Fruit fly (Drosophila melanogaster) whole organism, embryonic: Measurements from ENCODE around the gene CG10581.

ENCODE experiments used
- Atf3 ChIP-seq: fragments of 200-800 bp; sonication (Bioruptor generic); optimal IDR thresholded peaks from 3 replicates; lab custom pipeline; 2016; ENCODE audit warnings: missing biosample characterization, missing genetic modification characterization
- Atf6 ChIP-seq: fragments of 200-800 bp; sonication (Bioruptor generic); IDR thresholded peaks from 2 replicates; pipeline ENCODE4 v1.3.6; 2022; ENCODE audit warnings: missing biosample characterization, missing genetic modification characterization
- CG13424 ChIP-seq: fragments of 200-800 bp; sonication (Bioruptor generic); optimal IDR thresholded peaks from 2 replicates; lab custom pipeline; 2019; ENCODE audit warnings: missing biosample characterization, mild to moderate bottlenecking, missing genetic modification characterization, moderate library complexity
- CG13894 ChIP-seq: fragments of 200-800 bp; sonication (Bioruptor generic); optimal IDR thresholded peaks from 3 replicates; lab custom pipeline; 2018; ENCODE audit warnings: missing biosample characterization, mild to moderate bottlenecking, missing genetic modification characterization, moderate library complexity
- CG14441 ChIP-seq: fragments of 200-800 bp; sonication (Bioruptor generic); IDR thresholded peaks from 2 replicates; pipeline ENCODE4 v1.3.6; 2022; ENCODE audit warnings: missing biosample characterization, missing genetic modification characterization
- CG1647 ChIP-seq: fragments of 200-800 bp; sonication (Bioruptor generic); optimal IDR thresholded peaks from 3 replicates; lab custom pipeline; 2016; ENCODE audit warnings: missing biosample characterization, missing genetic modification characterization
- CG2120 ChIP-seq: fragments of 200-800 bp; sonication (Bioruptor generic); optimal IDR thresholded peaks from 3 replicates; lab custom pipeline; 2016; ENCODE audit warnings: missing biosample characterization, missing genetic modification characterization
- CG4360 ChIP-seq: fragments of 200-800 bp; sonication (Bioruptor generic); IDR thresholded peaks from 2 replicates; pipeline ENCODE4 v1.3.6; 2022; ENCODE audit warnings: missing biosample characterization, missing genetic modification characterization
- CG4820 ChIP-seq: fragments of 200-800 bp; sonication (Bioruptor generic); optimal IDR thresholded peaks from 3 replicates; lab custom pipeline; 2016; ENCODE audit warnings: missing biosample characterization, missing genetic modification characterization
- CG7786 ChIP-seq: fragments of 200-800 bp; sonication (Bioruptor generic); optimal IDR thresholded peaks from 2 replicates; lab custom pipeline; 2016; ENCODE audit warnings: missing biosample characterization, missing genetic modification characterization
- CG9817 ChIP-seq: fragments of 200-800 bp; sonication (Bioruptor generic); optimal IDR thresholded peaks from 2 replicates; lab custom pipeline; 2018; ENCODE audit warnings: missing biosample characterization, mild to moderate bottlenecking, missing genetic modification characterization, moderate library complexity
- CHES-1-like ChIP-seq: fragments of 200-800 bp; sonication (Bioruptor generic); optimal IDR thresholded peaks from 2 replicates; lab custom pipeline; 2016; ENCODE audit warnings: missing biosample characterization, missing genetic modification characterization
- Dad ChIP-seq: fragments of 200-800 bp; sonication (Bioruptor generic); optimal IDR thresholded peaks from 3 replicates; lab custom pipeline; 2016; ENCODE audit warnings: missing biosample characterization, missing genetic modification characterization
- E2f1 ChIP-seq: fragments of 200-800 bp; sonication (Bioruptor generic); IDR thresholded peaks from 2 replicates; pipeline ENCODE4 v1.3.6; 2022; ENCODE audit warnings: missing biosample characterization, missing genetic modification characterization
- E2f2 ChIP-seq: fragments of 200-800 bp; sonication (Bioruptor generic); IDR thresholded peaks from 2 replicates; pipeline ENCODE4 v1.3.6; 2022; ENCODE audit warnings: missing biosample characterization, missing genetic modification characterization
- Ets97D ChIP-seq: fragments of 200-800 bp; sonication (Bioruptor generic); optimal IDR thresholded peaks from 3 replicates; lab custom pipeline; 2016; ENCODE audit warnings: missing biosample characterization, missing genetic modification characterization
- H15 ChIP-seq: fragments of 200-800 bp; sonication (Bioruptor generic); IDR thresholded peaks from 3 replicates; pipeline ENCODE4 v1.3.6; 2022; ENCODE audit warnings: missing biosample characterization, missing genetic modification characterization
- Hand ChIP-seq: fragments of 200-800 bp; sonication (Bioruptor generic); optimal IDR thresholded peaks from 2 replicates; lab custom pipeline; 2017; ENCODE audit warnings: mild to moderate bottlenecking, missing biosample characterization, missing genetic modification reagents, missing genetic modification characterization
- Max ChIP-seq: fragments of 200-800 bp; sonication (Bioruptor generic); optimal IDR thresholded peaks from 2 replicates; lab custom pipeline; 2016; ENCODE audit warnings: missing biosample characterization, mild to moderate bottlenecking, missing genetic modification characterization
- Mrtf ChIP-seq: fragments of 200-800 bp; sonication (Bioruptor generic); IDR thresholded peaks from 3 replicates; pipeline ENCODE4 v1.3.6; 2022; ENCODE audit warnings: missing biosample characterization, missing genetic modification characterization
- Nf-YB ChIP-seq: fragments of 200-800 bp; sonication (Bioruptor generic); optimal IDR thresholded peaks from 3 replicates; lab custom pipeline; 2019; ENCODE audit warnings: missing biosample characterization, mild to moderate bottlenecking, missing genetic modification characterization, moderate library complexity
- Nf-YC ChIP-seq: fragments of 200-800 bp; optimal IDR thresholded peaks from 3 replicates; lab custom pipeline; 2019; ENCODE audit warnings: missing biosample characterization, mild to moderate bottlenecking, missing genetic modification characterization, moderate library complexity
- Sin3A ChIP-seq: fragments of >200 bp; optimal IDR thresholded peaks from 2 replicates; lab custom pipeline; 2018
- TFAM ChIP-seq: fragments of 200-800 bp; sonication (Bioruptor generic); optimal IDR thresholded peaks from 2 replicates; lab custom pipeline; 2017; ENCODE audit warnings: missing biosample characterization, missing genetic modification characterization, inconsistent platforms
- Usf ChIP-seq: fragments of 200-800 bp; sonication (Bioruptor generic); optimal IDR thresholded peaks from 2 replicates; lab custom pipeline; 2017; ENCODE audit warnings: missing genotype, missing biosample characterization, missing genetic modification characterization
- abd-A ChIP-seq: fragments of 200-800 bp; sonication (Bioruptor generic); optimal IDR thresholded peaks from 3 replicates; lab custom pipeline; 2019; ENCODE audit warnings: missing biosample characterization, mild to moderate bottlenecking, missing genetic modification characterization, moderate library complexity
- ato ChIP-seq: fragments of 200-800 bp; sonication (Bioruptor generic); IDR thresholded peaks from 2 replicates; pipeline ENCODE4 v1.3.6; 2022; ENCODE audit warnings: missing biosample characterization, missing genetic modification characterization; ENCODE audit not compliant: partially characterized antibody
- br ChIP-seq: fragments of >200 bp; optimal IDR thresholded peaks from 2 replicates; lab custom pipeline; 2017
- croc ChIP-seq: fragments of 200-800 bp; sonication (Bioruptor generic); conservative IDR thresholded peaks from 3 replicates; pipeline ENCODE4 v1.3.6; 2022; ENCODE audit warnings: missing biosample characterization, missing genetic modification characterization
- dmrt11E ChIP-seq: fragments of 200-800 bp; sonication (Bioruptor generic); optimal IDR thresholded peaks from 3 replicates; lab custom pipeline; 2018; ENCODE audit warnings: missing biosample characterization, mild to moderate bottlenecking, missing genetic modification characterization, moderate library complexity
- eve ChIP-seq, 2 experiments: fragments of >200 bp; optimal IDR thresholded peaks; 2 replicates each; lab custom pipeline; 2017; ENCODE audit warnings: missing biosample characterization in 2 of 2, missing genetic modification characterization in 2 of 2
- ewg ChIP-seq: fragments of 200-800 bp; sonication (Bioruptor generic); optimal IDR thresholded peaks from 3 replicates; lab custom pipeline; 2017; ENCODE audit warnings: mild to moderate bottlenecking, missing biosample characterization, missing genetic modification reagents, missing genetic modification characterization
- grau ChIP-seq: fragments of 200-800 bp; optimal IDR thresholded peaks from 3 replicates; lab custom pipeline; 2019; ENCODE audit warnings: missing biosample characterization, mild to moderate bottlenecking, missing genetic modification characterization, moderate library complexity
- ind ChIP-seq: fragments of 200-800 bp; sonication (Bioruptor generic); optimal IDR thresholded peaks from 3 replicates; lab custom pipeline; 2016; ENCODE audit warnings: missing biosample characterization, missing genetic modification characterization
- jing ChIP-seq: fragments of 200-800 bp; sonication (Bioruptor generic); optimal IDR thresholded peaks from 2 replicates; lab custom pipeline; 2018; ENCODE audit warnings: missing biosample characterization, mild to moderate bottlenecking, missing genetic modification characterization
- kni ChIP-seq: fragments of 200-800 bp; sonication (Bioruptor generic); optimal IDR thresholded peaks from 3 replicates; lab custom pipeline; 2017; ENCODE audit warnings: mild to moderate bottlenecking, missing biosample characterization, missing genetic modification reagents, missing genetic modification characterization
- lov ChIP-seq, 2 experiments: fragments of 200-800 bp in 1 of 2; fragments of >200 bp in 1 of 2; sonication (Bioruptor generic) in 1 of 2; IDR thresholded peaks in 1 of 2; optimal IDR thresholded peaks in 1 of 2; 2 replicates in 1 of 2; 3 replicates in 1 of 2; pipeline versions ENCODE4 v1.3.6 to Lab custom; 2017 to 2022; ENCODE audit warnings: missing biosample characterization in 1 of 2, missing genetic modification characterization in 1 of 2
- psq ChIP-seq: fragments of 200-800 bp; sonication (Bioruptor generic); optimal IDR thresholded peaks from 2 replicates; lab custom pipeline; 2017; ENCODE audit warnings: missing biosample characterization, missing genetic modification characterization
- pzg ChIP-seq: fragments of 200-800 bp; sonication (Bioruptor generic); optimal IDR thresholded peaks from 3 replicates; lab custom pipeline; 2018; ENCODE audit warnings: missing biosample characterization, mild to moderate bottlenecking, missing genetic modification characterization, moderate library complexity
- ranshi ChIP-seq: fragments of 200-800 bp; sonication (Bioruptor generic); IDR thresholded peaks from 2 replicates; pipeline ENCODE4 v1.3.6; 2022; ENCODE audit warnings: missing biosample characterization, missing genetic modification characterization
- row ChIP-seq: fragments of 200-800 bp; sonication (Bioruptor generic); IDR thresholded peaks from 3 replicates; pipeline ENCODE4 v1.3.6; 2022; ENCODE audit warnings: missing biosample characterization, missing genetic modification characterization
- tna ChIP-seq: fragments of 200-800 bp; sonication (Bioruptor generic); IDR thresholded peaks from 2 replicates; pipeline ENCODE4 v1.3.6; 2022; ENCODE audit warnings: missing biosample characterization, missing genetic modification characterization; ENCODE audit not compliant: partially characterized antibody
- zen ChIP-seq: fragments of 200-800 bp; sonication (Bioruptor generic); optimal IDR thresholded peaks from 3 replicates; lab custom pipeline; 2018; ENCODE audit warnings: missing biosample characterization, mild to moderate bottlenecking, missing genetic modification characterization, moderate library complexity
- zf30C ChIP-seq: fragments of 200-800 bp; sonication (Bioruptor generic); optimal IDR thresholded peaks from 3 replicates; lab custom pipeline; 2018; ENCODE audit warnings: missing biosample characterization, mild to moderate bottlenecking, missing genetic modification characterization

Gene CG10581

dm6 chr3L:21034281-21035221 lies 548 bp upstream of the CG10581 start, which contains the start of gene siz (continued):
- peak; percentile 30; the same call in 1 of the 2 replicates for TF ChIP-seq ato (GFP tag; lab: Robert Waterston, UW)

DNA sequence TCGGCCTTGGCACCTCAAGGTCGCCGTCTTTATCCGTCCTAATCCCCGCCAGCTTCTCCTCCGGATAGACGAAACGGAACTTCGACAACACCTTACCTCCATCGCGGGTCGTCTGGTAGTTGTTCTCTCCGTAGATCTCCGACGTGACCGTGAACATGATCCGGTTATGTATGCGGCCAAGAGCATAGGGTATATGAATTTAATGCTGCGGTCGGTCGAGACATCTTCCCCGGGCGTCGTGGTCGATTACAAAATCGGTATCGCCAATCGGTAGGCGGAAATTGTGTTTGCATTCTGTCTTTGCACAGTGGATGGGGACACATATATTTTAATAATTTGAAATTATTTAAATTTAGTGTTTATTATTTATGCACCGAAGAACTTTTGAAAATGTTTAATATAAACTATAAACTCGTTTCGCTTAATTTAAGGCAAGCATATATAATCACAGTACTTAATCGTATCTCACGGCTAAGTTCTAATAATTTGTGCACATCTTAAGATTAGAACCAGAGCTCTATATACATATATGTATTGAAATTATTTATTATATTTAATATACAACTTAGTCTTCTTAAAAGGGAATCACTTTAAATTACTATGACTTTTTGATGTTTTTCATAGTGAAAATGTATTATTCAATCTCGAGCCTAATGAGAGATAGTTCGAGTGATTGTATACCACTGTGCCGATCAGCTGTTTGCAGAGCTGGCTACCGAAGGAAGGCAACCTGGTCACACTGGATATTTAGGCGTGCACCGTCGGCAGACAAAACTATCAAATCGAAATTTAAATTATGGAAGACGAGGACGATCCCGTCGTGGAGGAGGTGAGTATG lies 2.7 kb downstream of the CG10581 start, which contains the start of the genes CG10584 and Polr3E:
Gene CG10584, minus strand, starts transcription at position 268 of the 838 bp plus-strand sequence.
Gene Polr3E, plus strand, starts transcription at position 733 of the 838 bp plus-strand sequence.
- TF ChIP-seq croc (GFP tag; lab: Robert Waterston, UW) = no peak; the same call in none of the 3 replicates
- TF ChIP-seq ewg (GFP tag; lab: Kevin White, UChicago) = peak; percentile 78
- peak; percentile 72 for TF ChIP-seq kni
- TF ChIP-seq psq (GFP tag; lab: Kevin White, UChicago) = peak; percentile 80
- peak; percentile 57; the same call in 1 of the 2 replicates for TF ChIP-seq E2f2 (GFP tag; lab: Robert Waterston, UW)
- no peak for TF ChIP-seq lov (optimal IDR thresholded peaks at IDR 0.05; lab: Kevin White, UChicago)
- 0 out of 3 replicates have a peak, but pooled peaks have one; percentile 58 for TF ChIP-seq lov (GFP tag; IDR thresholded peaks at IDR 0.05; lab: Robert Waterston, UW)
- peak; percentile 92 for TF ChIP-seq Usf
- TF ChIP-seq CG13424 = peak; percentile 97
- peak; percentile 86 for TF ChIP-seq Max (GFP tag; lab: Kevin White, UChicago)
- no peak for TF ChIP-seq eve (GFP tag; optimal IDR thresholded peaks at IDR 0.05; lab: Kevin White, UChicago)
- TF ChIP-seq Atf6 (GFP tag; lab: Robert Waterston, UW) = peak; percentile 75
- peak; percentile 35 for TF ChIP-seq Ets97D (GFP tag; lab: Kevin White, UChicago)
- TF ChIP-seq dmrt11E (tag; lab: Kevin White, UChicago) = peak; percentile 94
- peak; percentile 82 for TF ChIP-seq CG4820 (GFP tag; lab: Kevin White, UChicago)
- peak; percentile 79 for TF ChIP-seq CG2120 (GFP tag; lab: Kevin White, UChicago)
- TF ChIP-seq ranshi (GFP tag; lab: Robert Waterston, UW) = peak; percentile 71; the same call in 1 of the 2 replicates
- no peak for TF ChIP-seq Dad (GFP tag; lab: Kevin White, UChicago)
- peak; percentile 95 for TF ChIP-seq grau (tag; lab: Kevin White, UChicago)
- peak; percentile 56 for TF ChIP-seq pzg (GFP tag; lab: Kevin White, UChicago)
- TF ChIP-seq E2f1 (GFP tag; lab: Robert Waterston, UW) = peak; percentile 83
- TF ChIP-seq CG7786 (GFP tag; lab: Kevin White, UChicago) = peak; percentile 18
- TF ChIP-seq Nf-YC (tag; lab: Kevin White, UChicago) = peak; percentile 93
- TF ChIP-seq row (GFP tag; lab: Robert Waterston, UW) = peak; percentile 95
- peak; percentile 17 for TF ChIP-seq CG1647 (GFP tag; lab: Kevin White, UChicago)
- no peak for TF ChIP-seq br
- peak; percentile 68; the same call in 1 of the 3 replicates for TF ChIP-seq Mrtf (GFP tag; lab: Robert Waterston, UW)
- peak; percentile 92 for TF ChIP-seq zen
- no peak for TF ChIP-seq Sin3A
- TF ChIP-seq Nf-YB (GFP tag; lab: Kevin White, UChicago) = peak; percentile 84
- peak; percentile 45 for TF ChIP-seq CHES-1-like (GFP tag; lab: Kevin White, UChicago)
- TF ChIP-seq CG9817 (tag; lab: Kevin White, UChicago) = peak; percentile 93
- peak; percentile 56 for TF ChIP-seq jing (GFP tag; lab: Kevin White, UChicago)
- peak; percentile 31 for TF ChIP-seq TFAM
- TF ChIP-seq H15 (GFP tag; lab: Robert Waterston, UW) = peak; percentile 55; the same call in 2 of the 3 replicates
- TF ChIP-seq ind (GFP tag; lab: Kevin White, UChicago) = peak; percentile 92
- no peak; the same call in 1 of the 2 replicates for TF ChIP-seq tna (GFP tag; lab: Robert Waterston, UW)
- TF ChIP-seq Hand (GFP tag; lab: Kevin White, UChicago) = peak; percentile 92
- no peak for TF ChIP-seq Atf3 (GFP tag; lab: Kevin White, UChicago)
- TF ChIP-seq CG13894 (tag; lab: Kevin White, UChicago) = peak; percentile 91
- TF ChIP-seq CG4360 (GFP tag; lab: Robert Waterston, UW) = 0 out of 2 replicates have a peak, but pooled peaks have one; percentile 6
- TF ChIP-seq CG14441 = peak; percentile 75
- TF ChIP-seq zf30C (GFP tag; lab: Kevin White, UChicago) = no peak
- peak; percentile 37 for TF ChIP-seq abd-A (tag; lab: Kevin White, UChicago)
